Fruit fly (Drosophila melanogaster) whole organism, wandering third instar larva: ENCODE results near the gene CG17196.

Experiments used
- Abd-B ChIP-seq: fragments of >200 bp; optimal IDR thresholded peaks from 2 replicates; lab custom pipeline; 2017; ENCODE audit warnings: missing biosample characterization, missing genetic modification characterization
- HLH106 ChIP-seq: fragments of 200-800 bp; optimal IDR thresholded peaks from 3 replicates; lab custom pipeline; 2019; ENCODE audit warnings: missing biosample characterization, mild to moderate bottlenecking, missing genetic modification characterization, moderate library complexity
- br ChIP-seq: fragments of 200-800 bp; sonication (Bioruptor generic); optimal IDR thresholded peaks from 2 replicates; lab custom pipeline; 2016; ENCODE audit warnings: missing biosample characterization, missing genetic modification characterization
- fru ChIP-seq: fragments of 200-800 bp; sonication (Bioruptor generic); optimal IDR thresholded peaks from 3 replicates; lab custom pipeline; 2016; ENCODE audit warnings: missing biosample characterization, mild to moderate bottlenecking, missing genetic modification characterization
- h ChIP-seq: fragments of 200-800 bp; sonication (Bioruptor generic); optimal IDR thresholded peaks from 3 replicates; lab custom pipeline; 2016; ENCODE audit warnings: missing biosample characterization, mild to moderate bottlenecking, missing genetic modification characterization
- pan ChIP-seq: fragments of >200 bp; optimal IDR thresholded peaks from 2 replicates; lab custom pipeline; 2017
- psq ChIP-seq: fragments of 200-800 bp; sonication (Bioruptor generic); optimal IDR thresholded peaks from 3 replicates; lab custom pipeline; 2017; ENCODE audit warnings: missing biosample characterization, mild to moderate bottlenecking, missing genetic modification characterization, moderate library complexity

DNA sequence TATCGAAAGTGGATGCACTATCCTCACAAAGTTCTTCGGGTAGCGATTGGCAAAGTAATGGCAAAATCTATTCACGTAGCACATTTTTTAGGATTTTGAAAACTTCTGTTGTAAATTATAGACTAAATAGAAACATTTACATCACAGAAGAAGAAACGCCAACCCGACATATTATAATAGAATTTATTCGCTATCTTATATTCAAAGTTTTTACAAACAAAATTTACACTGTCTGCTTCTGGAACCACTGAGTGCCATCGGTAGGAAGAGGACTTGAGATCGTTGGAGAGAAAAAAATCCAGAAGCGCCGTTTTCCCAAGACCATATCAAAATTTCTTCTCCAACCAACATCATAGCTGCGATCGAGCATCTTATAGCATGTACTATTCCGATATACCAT is 1.1 kb upstream of the CG17196 start, which contains the start of gene CG17195:
- no peak for TF ChIP-seq psq (GFP tag; lab: Kevin White, UChicago)
- TF ChIP-seq br = no peak
- TF ChIP-seq pan (lab: Kevin White, UChicago) = no peak
- TF ChIP-seq fru = no peak
- TF ChIP-seq Abd-B = no peak
- no peak for TF ChIP-seq HLH106 (tag; lab: Kevin White, UChicago)
- no peak for TF ChIP-seq h
